Fruit fly (Drosophila melanogaster) whole organism, embryonic: Measurements from ENCODE around the gene Tim9b.

ENCODE experiments used
- CG10431 ChIP-seq: fragments of 200-800 bp; sonication (Bioruptor generic); optimal IDR thresholded peaks from 3 replicates; lab custom pipeline; 2018; ENCODE audit warnings: missing biosample characterization, mild to moderate bottlenecking, missing genetic modification characterization
- CG11560 ChIP-seq: fragments of 200-800 bp; sonication (Bioruptor generic); IDR thresholded peaks from 3 replicates; pipeline ENCODE4 v1.3.6; 2022; ENCODE audit warnings: missing biosample characterization, missing genetic modification characterization
- CG1233 ChIP-seq: fragments of 200-800 bp; sonication (Bioruptor generic); optimal IDR thresholded peaks from 4 replicates; lab custom pipeline; 2018; ENCODE audit warnings: missing biosample characterization, mild to moderate bottlenecking, missing genetic modification characterization
- CG12391 ChIP-seq: fragments of 200-800 bp; sonication (Bioruptor generic); optimal IDR thresholded peaks from 3 replicates; lab custom pipeline; 2018; ENCODE audit warnings: missing biosample characterization, mild to moderate bottlenecking, missing genetic modification characterization, moderate library complexity
- CG13424 ChIP-seq: fragments of 200-800 bp; sonication (Bioruptor generic); optimal IDR thresholded peaks from 2 replicates; lab custom pipeline; 2019; ENCODE audit warnings: missing biosample characterization, mild to moderate bottlenecking, missing genetic modification characterization, moderate library complexity
- CG14050 ChIP-seq: fragments of 200-800 bp; sonication (Bioruptor generic); IDR thresholded peaks from 3 replicates; pipeline ENCODE4 v1.3.6; 2022; ENCODE audit warnings: missing biosample characterization, missing genetic modification characterization
- CG30431 ChIP-seq: fragments of 200-800 bp; sonication (Bioruptor generic); optimal IDR thresholded peaks from 2 replicates; lab custom pipeline; 2017; ENCODE audit warnings: missing biosample characterization, missing genetic modification characterization
- CG31441 ChIP-seq: fragments of 200-800 bp; sonication (Bioruptor generic); IDR thresholded peaks from 2 replicates; pipeline ENCODE4 v1.3.6; 2022; ENCODE audit warnings: missing biosample characterization, missing genetic modification characterization
- CG32772 ChIP-seq: fragments of 200-800 bp; sonication (Bioruptor generic); IDR thresholded peaks from 2 replicates; pipeline ENCODE4 v1.3.6; 2022; ENCODE audit warnings: missing biosample characterization, missing genetic modification characterization
- CG3726 ChIP-seq: fragments of 200-800 bp; sonication (Bioruptor generic); IDR thresholded peaks from 3 replicates; pipeline ENCODE4, ENCODE4 v1.3.6; 2022; ENCODE audit warnings: missing biosample characterization, missing genetic modification characterization
- CG6272 ChIP-seq: fragments of 200-800 bp; sonication (Bioruptor generic); IDR thresholded peaks from 2 replicates; pipeline ENCODE4 v1.3.6; 2022; ENCODE audit warnings: missing biosample characterization, missing genetic modification characterization
- CG7357 ChIP-seq: fragments of 200-800 bp; sonication (Bioruptor generic); IDR thresholded peaks from 3 replicates; pipeline ENCODE4 v1.3.6; 2022; ENCODE audit warnings: missing biosample characterization, missing genetic modification characterization
- CG7928 ChIP-seq: fragments of 200-800 bp; sonication (Bioruptor generic); optimal IDR thresholded peaks from 2 replicates; lab custom pipeline; 2017; ENCODE audit warnings: missing biosample characterization, mild to moderate bottlenecking, missing genetic modification characterization
- CG8281 ChIP-seq: fragments of 200-800 bp; sonication (Bioruptor generic); optimal IDR thresholded peaks from 2 replicates; lab custom pipeline; 2018; ENCODE audit warnings: missing biosample characterization, mild to moderate bottlenecking, missing genetic modification characterization, moderate library complexity
- CG8478 ChIP-seq: fragments of >200 bp; optimal IDR thresholded peaks from 2 replicates; lab custom pipeline; 2018
- CG9437 ChIP-seq: fragments of 200-800 bp; sonication (Bioruptor generic); optimal IDR thresholded peaks from 2 replicates; lab custom pipeline; 2018; ENCODE audit warnings: missing biosample characterization, mild to moderate bottlenecking, missing genetic modification characterization
- CG9609 ChIP-seq: fragments of 200-800 bp; sonication (Bioruptor generic); optimal IDR thresholded peaks from 3 replicates; lab custom pipeline; 2016; ENCODE audit warnings: missing biosample characterization, missing genetic modification characterization
- CG9876 ChIP-seq: fragments of 200-800 bp; sonication (Bioruptor generic); optimal IDR thresholded peaks from 2 replicates; lab custom pipeline; 2016; ENCODE audit warnings: missing biosample characterization, missing genetic modification characterization
- Dip2 ChIP-seq: fragments of 200-800 bp; sonication (Bioruptor generic); IDR thresholded peaks from 2 replicates; pipeline ENCODE4 v1.3.6; 2022; ENCODE audit warnings: missing biosample characterization, missing genetic modification characterization
- E2f2 ChIP-seq: fragments of 200-800 bp; sonication (Bioruptor generic); IDR thresholded peaks from 2 replicates; pipeline ENCODE4 v1.3.6; 2022; ENCODE audit warnings: missing biosample characterization, missing genetic modification characterization
- ERR ChIP-seq: fragments of 200-800 bp; sonication (Bioruptor generic); optimal IDR thresholded peaks from 2 replicates; lab custom pipeline; 2016; ENCODE audit warnings: missing biosample characterization, missing genetic modification characterization
- HLH54F ChIP-seq: fragments of 200-800 bp; sonication (Bioruptor generic); optimal IDR thresholded peaks from 3 replicates; lab custom pipeline; 2016; ENCODE audit warnings: missing biosample characterization, missing genetic modification characterization
- MESR4 ChIP-seq: fragments of 200-800 bp; sonication (Bioruptor generic); optimal IDR thresholded peaks from 2 replicates; lab custom pipeline; 2018; ENCODE audit warnings: missing biosample characterization, mild to moderate bottlenecking, missing genetic modification characterization, moderate library complexity
- Nf-YB ChIP-seq: fragments of 200-800 bp; sonication (Bioruptor generic); optimal IDR thresholded peaks from 3 replicates; lab custom pipeline; 2019; ENCODE audit warnings: missing biosample characterization, mild to moderate bottlenecking, missing genetic modification characterization, moderate library complexity
- Oaz ChIP-seq: fragments of 200-800 bp; sonication (Bioruptor generic); IDR thresholded peaks from 2 replicates; pipeline ENCODE4 v1.3.6; 2022; ENCODE audit warnings: missing biosample characterization, missing genetic modification characterization
- Optix ChIP-seq: fragments of 200-800 bp; sonication (Bioruptor generic); IDR thresholded peaks from 3 replicates; pipeline ENCODE4 v1.3.6; 2022; ENCODE audit warnings: missing biosample characterization, missing genetic modification characterization
- Pdp1 ChIP-seq, 2 experiments: fragments of 200-800 bp; sonication (Bioruptor generic); optimal IDR thresholded peaks; 3 replicates each; lab custom pipeline; 2016; ENCODE audit warnings: missing biosample characterization in 2 of 2, missing genetic modification characterization in 2 of 2, mild to moderate bottlenecking in 1 of 2, moderate library complexity in 1 of 2
- Tbp ChIP-seq: fragments of >200 bp; optimal IDR thresholded peaks from 2 replicates; lab custom pipeline; 2018; ENCODE audit warnings: missing biosample characterization, missing genetic modification characterization
- aop ChIP-seq: fragments of 200-800 bp; sonication (Bioruptor generic); IDR thresholded peaks from 2 replicates; pipeline ENCODE4 v1.3.6; 2022; ENCODE audit warnings: missing biosample characterization, missing genetic modification characterization
- ap ChIP-seq: fragments of 200-800 bp; sonication (Bioruptor generic); IDR thresholded peaks from 2 replicates; pipeline ENCODE4 v1.3.6; 2022; ENCODE audit warnings: missing biosample characterization, missing genetic modification characterization
- chn ChIP-seq: fragments of 200-800 bp; sonication (Bioruptor generic); optimal IDR thresholded peaks from 2 replicates; lab custom pipeline; 2016; ENCODE audit warnings: missing biosample characterization, missing genetic modification characterization
- cwo ChIP-seq: fragments of 200-800 bp; sonication (Bioruptor generic); optimal IDR thresholded peaks from 3 replicates; lab custom pipeline; 2017; ENCODE audit warnings: missing biosample characterization, missing genetic modification characterization, mild to moderate bottlenecking, moderate library complexity, missing genetic modification reagents
- dm ChIP-seq: fragments of 200-800 bp; sonication (Bioruptor generic); optimal IDR thresholded peaks from 3 replicates; lab custom pipeline; 2016; ENCODE audit warnings: missing biosample characterization, missing genetic modification characterization
- dmrt11E ChIP-seq: fragments of 200-800 bp; sonication (Bioruptor generic); optimal IDR thresholded peaks from 3 replicates; lab custom pipeline; 2018; ENCODE audit warnings: missing biosample characterization, mild to moderate bottlenecking, missing genetic modification characterization, moderate library complexity
- eve ChIP-seq, 2 experiments: fragments of >200 bp; optimal IDR thresholded peaks; 2 replicates each; lab custom pipeline; 2017; ENCODE audit warnings: missing biosample characterization in 2 of 2, missing genetic modification characterization in 2 of 2
- eyg ChIP-seq: fragments of 200-800 bp; sonication (Bioruptor generic); optimal IDR thresholded peaks from 3 replicates; lab custom pipeline; 2016; ENCODE audit warnings: missing biosample characterization, missing genetic modification characterization
- gem ChIP-seq: fragments of 200-800 bp; sonication (Bioruptor generic); optimal IDR thresholded peaks from 2 replicates; lab custom pipeline; 2019; ENCODE audit warnings: missing biosample characterization, mild to moderate bottlenecking, missing genetic modification characterization, moderate library complexity
- gro ChIP-seq: fragments of 200-800 bp; sonication (Bioruptor generic); optimal IDR thresholded peaks from 2 replicates; lab custom pipeline; 2016; ENCODE audit warnings: missing biosample characterization, missing genetic modification characterization
- inv ChIP-seq: fragments of 200-800 bp; sonication (Bioruptor generic); IDR thresholded peaks from 2 replicates; pipeline ENCODE4 v1.3.6; 2022; ENCODE audit warnings: missing biosample characterization, missing genetic modification characterization; ENCODE audit not compliant: partially characterized antibody
- lmd ChIP-seq: fragments of 200-800 bp; sonication (Bioruptor generic); IDR thresholded peaks from 2 replicates; pipeline ENCODE4 v1.3.6; 2022; ENCODE audit warnings: missing biosample characterization, missing genetic modification characterization
- otp ChIP-seq: fragments of 200-800 bp; sonication (Bioruptor generic); IDR thresholded peaks from 3 replicates; pipeline ENCODE4, ENCODE4 v1.3.6; 2022; ENCODE audit warnings: missing biosample characterization, missing genetic modification characterization
- p53 ChIP-seq: fragments of 200-800 bp; sonication (Bioruptor generic); optimal IDR thresholded peaks from 2 replicates; lab custom pipeline; 2016; ENCODE audit warnings: missing biosample characterization, missing genetic modification characterization
- pho ChIP-seq: fragments of 200-800 bp; sonication (Bioruptor generic); optimal IDR thresholded peaks from 2 replicates; lab custom pipeline; 2016; ENCODE audit warnings: missing biosample characterization, missing genetic modification characterization
- prd ChIP-seq, 3 experiments: fragments of >200 bp in 2 of 3; fragments of 200-800 bp in 1 of 3; sonication (Bioruptor generic) in 1 of 3; optimal IDR thresholded peaks in 2 of 3; IDR thresholded peaks in 1 of 3; 2 replicates in 2 of 3; 3 replicates in 1 of 3; pipeline versions ENCODE4 v1.3.6 to Lab custom; 2017 to 2022; ENCODE audit warnings: missing biosample characterization in 1 of 3, missing genetic modification characterization in 1 of 3
- ranshi ChIP-seq: fragments of 200-800 bp; sonication (Bioruptor generic); IDR thresholded peaks from 2 replicates; pipeline ENCODE4 v1.3.6; 2022; ENCODE audit warnings: missing biosample characterization, missing genetic modification characterization
- schlank ChIP-seq: fragments of 200-800 bp; sonication (Bioruptor generic); optimal IDR thresholded peaks from 2 replicates; lab custom pipeline; 2018; ENCODE audit warnings: missing biosample characterization, mild to moderate bottlenecking, missing genetic modification characterization
- scrt ChIP-seq: fragments of 200-800 bp; sonication (Bioruptor generic); optimal IDR thresholded peaks from 2 replicates; lab custom pipeline; 2018; ENCODE audit warnings: missing biosample characterization, mild to moderate bottlenecking, missing genetic modification characterization, moderate library complexity
- sisA ChIP-seq: fragments of 200-800 bp; sonication (Bioruptor generic); IDR thresholded peaks from 2 replicates; pipeline ENCODE4 v1.3.6; 2022; ENCODE audit warnings: missing biosample characterization, missing genetic modification characterization
- so ChIP-seq: fragments of 200-800 bp; sonication (Bioruptor generic); IDR thresholded peaks from 3 replicates; pipeline ENCODE4 v1.3.6; 2022; ENCODE audit warnings: missing biosample characterization, missing genetic modification characterization
- sob ChIP-seq: fragments of 200-800 bp; sonication (Bioruptor generic); IDR thresholded peaks from 2 replicates; pipeline ENCODE4 v1.3.6; 2022; ENCODE audit warnings: missing biosample characterization, missing genetic modification characterization
- stc ChIP-seq: fragments of 200-800 bp; sonication (Bioruptor generic); IDR thresholded peaks from 2 replicates; pipeline ENCODE4 v1.3.6; 2022; ENCODE audit warnings: missing biosample characterization, missing genetic modification characterization
- usp ChIP-seq: fragments of >200 bp; optimal IDR thresholded peaks from 2 replicates; lab custom pipeline; 2017; ENCODE audit warnings: missing biosample characterization, missing genetic modification characterization
- wdn ChIP-seq: fragments of 200-800 bp; sonication (Bioruptor generic); IDR thresholded peaks from 2 replicates; pipeline ENCODE4 v1.3.6; 2022; ENCODE audit warnings: missing biosample characterization, missing genetic modification characterization

Tim9b gene

DNA sequence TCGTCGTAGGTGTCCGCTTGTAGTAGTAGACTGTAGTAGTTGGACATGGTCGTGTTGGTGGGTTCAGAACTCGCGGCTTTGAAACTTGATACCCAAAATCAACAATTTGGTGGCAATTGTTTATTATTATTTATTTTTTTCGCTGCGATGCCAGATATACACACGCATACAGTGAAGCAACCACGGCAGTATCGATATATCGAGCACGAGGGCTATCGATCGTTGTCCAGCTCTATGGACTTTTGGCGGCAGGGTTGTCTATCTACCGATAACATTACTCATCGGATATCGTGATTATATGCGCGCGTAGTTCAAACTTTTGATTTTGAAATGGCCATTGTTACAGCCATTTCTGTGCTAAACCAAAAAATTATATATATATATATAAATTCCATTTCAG lies 16.7 kb downstream of the Tim9b start, which contains the start of gene CG14220 (continued):
- TF ChIP-seq otp (GFP tag; lab: Robert Waterston, UW), result no peak
- TF ChIP-seq stc, result no peak
- TF ChIP-seq schlank (tag; lab: Kevin White, UChicago), result no peak
- TF ChIP-seq wdn (GFP tag; lab: Robert Waterston, UW), result no peak
- TF ChIP-seq prd (optimal IDR thresholded peaks at IDR 0.05; lab: Kevin White, UChicago), result no peak
- no peak for TF ChIP-seq prd (GFP tag; IDR thresholded peaks at IDR 0.05; lab: Robert Waterston, UW)
- TF ChIP-seq ranshi (GFP tag; lab: Robert Waterston, UW), result no peak
- no peak for TF ChIP-seq pho
- peak; percentile 87 for TF ChIP-seq inv (GFP tag; lab: Robert Waterston, UW)
- TF ChIP-seq so (GFP tag; lab: Robert Waterston, UW), result no peak
- TF ChIP-seq Tbp (GFP tag; lab: Kevin White, UChicago), result no peak
- no peak for TF ChIP-seq Dip2 (GFP tag; lab: Robert Waterston, UW)
- no peak for TF ChIP-seq CG32772
- TF ChIP-seq chn, result no peak
- TF ChIP-seq HLH54F (GFP tag; lab: Kevin White, UChicago), result no peak
- peak; percentile 78 for TF ChIP-seq MESR4 (GFP tag; lab: Kevin White, UChicago)
- TF ChIP-seq CG1233 (GFP tag; lab: Kevin White, UChicago), result no peak
- peak; percentile 11 for TF ChIP-seq gro (GFP tag; lab: Kevin White, UChicago)
- 0 out of 2 replicates have a peak, but pooled peaks have one; percentile 5 for TF ChIP-seq sob (GFP tag; lab: Robert Waterston, UW)
- 0 out of 2 replicates have a peak, but pooled peaks have one; percentile 30 for TF ChIP-seq CG31441 (GFP tag; lab: Robert Waterston, UW)
- no peak for TF ChIP-seq gem (tag; lab: Kevin White, UChicago)
- TF ChIP-seq aop (GFP tag; lab: Robert Waterston, UW), result no peak
- TF ChIP-seq dmrt11E (tag; lab: Kevin White, UChicago), result peak; percentile 0
- TF ChIP-seq ap (GFP tag; lab: Robert Waterston, UW), result no peak
- TF ChIP-seq CG10431 (GFP tag; lab: Kevin White, UChicago), result no peak
- TF ChIP-seq usp, result no peak
- TF ChIP-seq scrt (GFP tag; lab: Kevin White, UChicago), result no peak
- no peak for TF ChIP-seq CG6272 (GFP tag; lab: Robert Waterston, UW)
- TF ChIP-seq sisA (GFP tag; lab: Robert Waterston, UW), result no peak
- TF ChIP-seq lmd (GFP tag; lab: Robert Waterston, UW), result no peak
- TF ChIP-seq eve (GFP tag; optimal IDR thresholded peaks at IDR 0.05; lab: Kevin White, UChicago), result no peak
- TF ChIP-seq cwo, result no peak
- peak; percentile 19 for TF ChIP-seq CG12391 (tag; lab: Kevin White, UChicago)
- TF ChIP-seq CG3726 (GFP tag; lab: Robert Waterston, UW), result no peak
- TF ChIP-seq CG30431 (GFP tag; lab: Kevin White, UChicago), result no peak
- no peak for TF ChIP-seq CG7357 (GFP tag; lab: Robert Waterston, UW)
- no peak for TF ChIP-seq Pdp1 (GFP tag; optimal IDR thresholded peaks at IDR 0.05; lab: Kevin White, UChicago)
- TF ChIP-seq ERR (GFP tag; lab: Kevin White, UChicago), result no peak
- no peak for TF ChIP-seq CG8281 (tag; lab: Kevin White, UChicago)
- no peak for TF ChIP-seq CG9437 (GFP tag; lab: Kevin White, UChicago)
- TF ChIP-seq CG7928, result no peak
- no peak for TF ChIP-seq eyg (GFP tag; lab: Kevin White, UChicago)
- TF ChIP-seq Optix (GFP tag; lab: Robert Waterston, UW), result no peak
- TF ChIP-seq CG11560 (tag; lab: Robert Waterston, UW), result no peak
- TF ChIP-seq p53 (GFP tag; lab: Kevin White, UChicago), result no peak
- TF ChIP-seq CG9876, result no peak
- peak; percentile 92 for TF ChIP-seq E2f2
- no peak for TF ChIP-seq CG13424 (tag; lab: Kevin White, UChicago)
- peak; percentile 4 for TF ChIP-seq dm
- no peak for TF ChIP-seq Oaz (GFP tag; lab: Robert Waterston, UW)
- no peak for TF ChIP-seq CG8478 (lab: Kevin White, UChicago)
- TF ChIP-seq CG14050 (GFP tag; lab: Robert Waterston, UW), result no peak
- no peak for TF ChIP-seq Nf-YB
- no peak for TF ChIP-seq CG9609
